Worm (Caenorhabditis elegans) whole organism, L3 larva: ENCODE data around the gene ncl-1.

Experiments used
- R02D3.7 ChIP-seq: fragments of 150-350 bp; optimal IDR thresholded peaks from 2 replicates; lab custom pipeline; 2014; ENCODE audit warnings: missing biosample characterization, missing genetic modification characterization
- ZK546.5 ChIP-seq: sonication (generic microtip); optimal IDR thresholded peaks from 2 replicates; lab custom pipeline; 2017; ENCODE audit warnings: missing biosample characterization, missing genetic modification characterization
- aly-2 ChIP-seq: fragments of 150-350 bp; optimal IDR thresholded peaks from 2 replicates; lab custom pipeline; 2014; ENCODE audit warnings: missing biosample characterization, missing genetic modification characterization
- ama-1 ChIP-seq: fragments of 150-350 bp; optimal IDR thresholded peaks from 2 replicates; lab custom pipeline; 2018
- ceh-16 ChIP-seq: sonication (generic microtip); optimal IDR thresholded peaks from 2 replicates; lab custom pipeline; 2017; ENCODE audit warnings: missing biosample characterization, missing genetic modification characterization
- ceh-28 ChIP-seq: fragments of 150-350 bp; optimal IDR thresholded peaks from 2 replicates; lab custom pipeline; 2014; ENCODE audit warnings: missing biosample characterization, missing genetic modification reagents, missing genetic modification characterization
- ceh-82 ChIP-seq: fragments of 150-350 bp; optimal IDR thresholded peaks from 2 replicates; lab custom pipeline; 2014; ENCODE audit warnings: missing biosample characterization, missing genetic modification characterization
- ceh-9 ChIP-seq: sonication (generic microtip); optimal IDR thresholded peaks from 2 replicates; lab custom pipeline; 2018; ENCODE audit warnings: missing biosample characterization, missing genetic modification characterization
- daf-12 ChIP-seq: fragments of 150-350 bp; optimal IDR thresholded peaks from 2 replicates; lab custom pipeline; 2014; ENCODE audit warnings: missing biosample characterization, missing genetic modification reagents, missing genetic modification characterization
- egl-27 ChIP-seq: sonication (generic microtip); optimal IDR thresholded peaks from 4 replicates; lab custom pipeline; 2017; ENCODE audit warnings: missing biosample characterization, missing genetic modification reagents, missing genetic modification characterization
- egl-5 ChIP-seq: fragments of 150-350 bp; optimal IDR thresholded peaks from 2 replicates; lab custom pipeline; 2017; ENCODE audit warnings: missing biosample characterization, missing genetic modification reagents, missing genetic modification characterization, inconsistent platforms
- elt-1 ChIP-seq: fragments of 150-350 bp; optimal IDR thresholded peaks from 2 replicates; lab custom pipeline; 2014; ENCODE audit warnings: missing biosample characterization, missing genetic modification characterization
- elt-2 ChIP-seq: sonication (generic microtip); optimal IDR thresholded peaks from 2 replicates; lab custom pipeline; 2016; ENCODE audit warnings: missing genetic modification reagents, mild to moderate bottlenecking, missing genetic modification characterization, missing compliant biosample characterization
- elt-3 ChIP-seq, 3 experiments: fragments of 150-350 bp in 1 of 3; sonication (generic microtip) in 2 of 3; optimal IDR thresholded peaks; 2 replicates in 2 of 3; 4 replicates in 1 of 3; lab custom pipeline; 2014 to 2017; ENCODE audit warnings: missing biosample characterization in 3 of 3, missing genetic modification characterization in 3 of 3
- eor-1 ChIP-seq, 2 experiments: fragments of 150-350 bp; optimal IDR thresholded peaks; 2 replicates each; lab custom pipeline; 2014 to 2018; ENCODE audit warnings: missing biosample characterization in 2 of 2, missing genetic modification characterization in 2 of 2
- fkh-10 ChIP-seq: sonication (generic microtip); optimal IDR thresholded peaks from 2 replicates; lab custom pipeline; 2017; ENCODE audit warnings: missing biosample characterization, missing genetic modification reagents, missing genetic modification characterization
- fkh-2 ChIP-seq: fragments of 150-350 bp; optimal IDR thresholded peaks from 2 replicates; lab custom pipeline; 2014; ENCODE audit warnings: missing biosample characterization, missing genetic modification reagents, missing genetic modification characterization
- fos-1 ChIP-seq: fragments of 150-350 bp; optimal IDR thresholded peaks from 2 replicates; lab custom pipeline; 2014; ENCODE audit warnings: missing biosample characterization, missing genetic modification characterization
- hmg-11 ChIP-seq: sonication (generic microtip); optimal IDR thresholded peaks from 2 replicates; lab custom pipeline; 2016; ENCODE audit warnings: missing genetic modification characterization, missing compliant biosample characterization
- jun-1 ChIP-seq: fragments of 150-350 bp; optimal IDR thresholded peaks from 2 replicates; lab custom pipeline; 2014; ENCODE audit warnings: missing biosample characterization, missing genetic modification reagents, missing genetic modification characterization
- lin-15B ChIP-seq: fragments of 150-350 bp; optimal IDR thresholded peaks from 2 replicates; lab custom pipeline; 2014; ENCODE audit warnings: missing biosample characterization, missing genetic modification characterization
- lin-39 ChIP-seq: fragments of 150-350 bp; optimal IDR thresholded peaks from 2 replicates; lab custom pipeline; 2018; ENCODE audit warnings: missing biosample characterization, missing genetic modification reagents, missing genetic modification characterization
- lsy-12 ChIP-seq: sonication (generic microtip); optimal IDR thresholded peaks from 2 replicates; lab custom pipeline; 2016; ENCODE audit warnings: mild to moderate bottlenecking, missing genetic modification characterization, missing compliant biosample characterization
- mdl-1 ChIP-seq: fragments of 150-350 bp; optimal IDR thresholded peaks from 2 replicates; lab custom pipeline; 2014; ENCODE audit warnings: missing biosample characterization, missing genetic modification characterization
- mml-1 ChIP-seq: fragments of 150-350 bp; sonication (generic microtip); optimal IDR thresholded peaks from 3 replicates; lab custom pipeline; 2014; ENCODE audit warnings: missing biosample characterization, missing genetic modification characterization
- nfya-1 ChIP-seq: sonication (generic microtip); optimal IDR thresholded peaks from 2 replicates; lab custom pipeline; 2017; ENCODE audit warnings: missing genetic modification characterization, mild to moderate bottlenecking, missing compliant biosample characterization, antibody characterized with exemption, moderate library complexity; ENCODE audit not compliant: insufficient read depth
- nhr-11 ChIP-seq: fragments of 150-350 bp; optimal IDR thresholded peaks from 2 replicates; lab custom pipeline; 2014; ENCODE audit warnings: missing biosample characterization, missing genetic modification characterization
- nhr-12 ChIP-seq: fragments of 150-350 bp; optimal IDR thresholded peaks from 2 replicates; lab custom pipeline; 2014; ENCODE audit warnings: missing biosample characterization, missing genetic modification characterization
- nhr-23 ChIP-seq: fragments of 150-350 bp; optimal IDR thresholded peaks from 2 replicates; lab custom pipeline; 2014; ENCODE audit warnings: missing biosample characterization, missing genetic modification reagents, missing genetic modification characterization
- nhr-237 ChIP-seq: fragments of 150-350 bp; optimal IDR thresholded peaks from 2 replicates; lab custom pipeline; 2014; ENCODE audit warnings: missing biosample characterization, missing genetic modification characterization
- nhr-25 ChIP-seq: sonication (generic microtip); optimal IDR thresholded peaks from 2 replicates; lab custom pipeline; 2017; ENCODE audit warnings: missing biosample characterization, missing genetic modification characterization
- nhr-28 ChIP-seq: fragments of 150-350 bp; optimal IDR thresholded peaks from 2 replicates; lab custom pipeline; 2014; ENCODE audit warnings: missing biosample characterization, missing genetic modification characterization
- nhr-43 ChIP-seq: sonication (generic microtip); optimal IDR thresholded peaks from 2 replicates; lab custom pipeline; 2016; ENCODE audit warnings: mild to moderate bottlenecking, missing genetic modification characterization, missing compliant biosample characterization; ENCODE audit not compliant: poor library complexity, severe bottlenecking
- nhr-67 ChIP-seq: fragments of 150-350 bp; optimal IDR thresholded peaks from 2 replicates; lab custom pipeline; 2014; ENCODE audit warnings: missing biosample characterization, missing genetic modification characterization
- nhr-76 ChIP-seq: fragments of 150-350 bp; sonication (generic microtip); optimal IDR thresholded peaks from 5 replicates; lab custom pipeline; 2014; ENCODE audit warnings: missing biosample characterization, missing genetic modification characterization
- nhr-77 ChIP-seq: fragments of 150-350 bp; optimal IDR thresholded peaks from 2 replicates; lab custom pipeline; 2014; ENCODE audit warnings: missing biosample characterization, missing genetic modification characterization
- pha-4 ChIP-seq: fragments of 150-350 bp; optimal IDR thresholded peaks from 2 replicates; lab custom pipeline; 2014; ENCODE audit warnings: missing biosample characterization, missing genetic modification reagents, missing genetic modification characterization
- pqm-1 ChIP-seq: fragments of 150-350 bp; optimal IDR thresholded peaks from 2 replicates; lab custom pipeline; 2017; ENCODE audit warnings: missing biosample characterization, missing genetic modification characterization, inconsistent platforms
- sea-2 ChIP-seq: fragments of 150-350 bp; sonication (generic microtip); optimal IDR thresholded peaks from 4 replicates; lab custom pipeline; 2014; ENCODE audit warnings: missing biosample characterization, missing genetic modification reagents, missing genetic modification characterization
- skn-1 ChIP-seq: fragments of 150-350 bp; optimal IDR thresholded peaks from 2 replicates; lab custom pipeline; 2014; ENCODE audit warnings: missing biosample characterization, missing genetic modification characterization
- snpc-4 ChIP-seq: fragments of 150-350 bp; optimal IDR thresholded peaks from 2 replicates; lab custom pipeline; 2014; ENCODE audit warnings: missing biosample characterization, missing genetic modification characterization
- tbx-2 ChIP-seq: sonication (generic microtip); optimal IDR thresholded peaks from 2 replicates; lab custom pipeline; 2016; ENCODE audit warnings: mild to moderate bottlenecking, missing genetic modification characterization, missing compliant biosample characterization
- unc-39 ChIP-seq: sonication (generic microtip); optimal IDR thresholded peaks from 4 replicates; lab custom pipeline; 2017; ENCODE audit warnings: missing biosample characterization, missing genetic modification characterization
- unc-62 ChIP-seq: fragments of 150-350 bp; sonication (generic microtip); optimal IDR thresholded peaks from 4 replicates; lab custom pipeline; 2014; ENCODE audit warnings: missing biosample characterization, missing genetic modification reagents, missing genetic modification characterization
- zag-1 ChIP-seq: fragments of 150-350 bp; optimal IDR thresholded peaks from 2 replicates; lab custom pipeline; 2014; ENCODE audit warnings: missing biosample characterization, missing genetic modification characterization
- ztf-11 ChIP-seq: fragments of 150-350 bp; optimal IDR thresholded peaks from 2 replicates; lab custom pipeline; 2014; ENCODE audit warnings: missing biosample characterization, missing genetic modification characterization
- ztf-4 ChIP-seq: fragments of 150-350 bp; optimal IDR thresholded peaks from 2 replicates; lab custom pipeline; 2014; ENCODE audit warnings: missing biosample characterization, missing genetic modification characterization

ncl-1 gene

ce11 chrIII:7710943-7711342, 8.6 kb upstream of the ncl-1 start:
- TF ChIP-seq elt-3 (tag; optimal IDR thresholded peaks at IDR 0.05; lab: Kevin White, UChicago) (no peak), nhr-25 (peak; percentile 55), fkh-2 (no peak), daf-12 (tag; lab: Kevin White, UChicago) (no peak), mml-1 (tag; lab: Kevin White, UChicago) (no peak), elt-2 (no peak), mdl-1 (tag; lab: Kevin White, UChicago) (no peak), unc-62 (GFP tag; lab: Kevin White, UChicago) (no peak), egl-27 (tag; lab: Kevin White, UChicago) (no peak), jun-1 (tag; lab: Kevin White, UChicago) (no peak), nhr-77 (tag; lab: Kevin White, UChicago) (no peak), lsy-12 (tag; lab: Kevin White, UChicago) (no peak), nhr-76 (tag; lab: Kevin White, UChicago) (no peak), nhr-23 (peak; percentile 5), fkh-10 (GFP tag; lab: Kevin White, UChicago) (no peak), nfya-1 (tag; lab: Kevin White, UChicago) (peak; percentile 85), unc-39 (tag; lab: Kevin White, UChicago) (no peak), ceh-16 (no peak), fos-1 (tag; lab: Kevin White, UChicago) (no peak), elt-1 (tag; lab: Kevin White, UChicago) (no peak), pqm-1 (no peak), tbx-2 (tag; lab: Kevin White, UChicago) (no peak), nhr-237 (tag; lab: Kevin White, UChicago) (no peak), ceh-9 (no peak), ama-1 (lab: Kevin White, UChicago) (no peak), R02D3.7 (tag; lab: Kevin White, UChicago) (no peak), ceh-82 (no peak), ztf-4 (tag; lab: Kevin White, UChicago) (no peak), ceh-28 (tag; lab: Kevin White, UChicago) (no peak), sea-2 (GFP tag; lab: Kevin White, UChicago) (no peak), pha-4 (peak; percentile 61), nhr-67 (tag; lab: Kevin White, UChicago) (no peak), nhr-28 (tag; lab: Kevin White, UChicago) (no peak), hmg-11 (peak; percentile 75), nhr-11 (tag; lab: Kevin White, UChicago) (no peak), nhr-12 (tag; lab: Kevin White, UChicago) (no peak), snpc-4 (tag; lab: Kevin White, UChicago) (peak; percentile 36), ZK546.5 (tag; lab: Kevin White, UChicago) (no peak), skn-1 (tag; lab: Kevin White, UChicago) (no peak), lin-39 (peak; percentile 11), nhr-43 (tag; lab: Kevin White, UChicago) (no peak), eor-1 (tag; optimal IDR thresholded peaks at IDR 0.05; lab: Kevin White, UChicago) (no peak), ztf-11 (tag; lab: Kevin White, UChicago) (no peak), aly-2 (tag; lab: Kevin White, UChicago) (no peak), lin-15B (peak; percentile 70), zag-1 (tag; lab: Kevin White, UChicago) (no peak), egl-5 (tag; lab: Kevin White, UChicago) (peak; percentile 16)

ce11 chrIII:7711495-7711894, 8.0 kb upstream of the ncl-1 start:
- TF ChIP-seq nhr-11 (tag; lab: Kevin White, UChicago) (no peak), nhr-77 (tag; lab: Kevin White, UChicago) (no peak)
